Worm (Caenorhabditis elegans): ENCODE data around the gene psr-1.

- TF ChIP-seq F37B4.10 (GFP tag; IDR thresholded peaks at IDR 0.05) (no peak), fkh-3 (tag; optimal IDR thresholded peaks at IDR 0.05) (no peak), cebp-2 (GFP tag; IDR thresholded peaks at IDR 0.05) (no peak), F49E8.2 (tag; optimal IDR thresholded peaks at IDR 0.05; ENCODE audit: insufficient read depth) (no peak), K11D2.4 (GFP tag; IDR thresholded peaks at IDR 0.05) (no peak)
Measured at ce11 chrIV:4674322-4674721, 21.3 kb downstream of the psr-1 start.
